Worm (Caenorhabditis elegans) whole organism, midembryonic: Measurements from ENCODE around the gene fbxa-78.

ENCODE experiments used
- T22C8.4 ChIP-seq: fragments of 200-800 bp; sonication (Bioruptor generic); IDR thresholded peaks from 2 replicates; pipeline ENCODE4 v1.3.6; 2022; ENCODE audit warnings: missing genetic modification characterization, missing compliant biosample characterization
- cog-1 ChIP-seq: sonication (generic microtip); optimal IDR thresholded peaks from 2 replicates; lab custom pipeline; 2016; ENCODE audit warnings: missing genetic modification characterization, missing compliant biosample characterization
- flt-1 ChIP-seq: fragments of 200-800 bp; sonication (Bioruptor generic); IDR thresholded peaks from 2 replicates; pipeline ENCODE4 v1.3.6; 2022; ENCODE audit warnings: missing genetic modification characterization, missing compliant biosample characterization
- klf-2 ChIP-seq: fragments of 200-800 bp; sonication (Bioruptor generic); conservative IDR thresholded peaks from 2 replicates; pipeline ENCODE4 v1.3.6; 2022; ENCODE audit warnings: missing genetic modification reagents, missing genetic modification characterization, missing compliant biosample characterization
- ref-1 ChIP-seq: fragments of 200-800 bp; sonication (Bioruptor generic); conservative IDR thresholded peaks from 2 replicates; pipeline ENCODE4 v1.3.6; 2022; ENCODE audit warnings: missing genetic modification reagents, missing genetic modification characterization, missing compliant biosample characterization
- tab-1 ChIP-seq: fragments of 200-800 bp; sonication (Bioruptor generic); IDR thresholded peaks from 2 replicates; pipeline ENCODE4 v1.3.6; 2022; ENCODE audit warnings: missing genetic modification characterization, missing compliant biosample characterization
- ztf-23 ChIP-seq: fragments of 200-800 bp; sonication (Bioruptor generic); IDR thresholded peaks from 2 replicates; pipeline ENCODE4 v1.3.6; 2022; ENCODE audit warnings: missing genetic modification reagents, missing genetic modification characterization, missing compliant biosample characterization
- ztf-29 ChIP-seq: fragments of 200-800 bp; sonication (Bioruptor generic); IDR thresholded peaks from 2 replicates; pipeline ENCODE4 v1.3.6; 2022; ENCODE audit warnings: missing genetic modification reagents, missing genetic modification characterization, missing compliant biosample characterization

ce11 chrIII:1307333-1307732 lies 49.1 kb upstream of the fbxa-78 start:
- no peak for TF ChIP-seq ztf-23
- TF ChIP-seq ref-1: no peak
- TF ChIP-seq ztf-29 (GFP tag; lab: Robert Waterston, UW): no peak
- no peak for TF ChIP-seq cog-1
- no peak for TF ChIP-seq flt-1
- no peak for TF ChIP-seq T22C8.4 (GFP tag; lab: Robert Waterston, UW)
- no peak for TF ChIP-seq tab-1 (GFP tag; lab: Robert Waterston, UW)
- no peak for TF ChIP-seq klf-2
